Worm (Caenorhabditis elegans) whole organism, midembryonic: ENCODE results near the gene rars-2.

Experiments used
- flt-1 ChIP-seq: fragments of 200-800 bp; sonication (Bioruptor generic); IDR thresholded peaks from 2 replicates; pipeline ENCODE4 v1.3.6; 2022; ENCODE audit warnings: missing genetic modification characterization, missing compliant biosample characterization
- klf-2 ChIP-seq: fragments of 200-800 bp; sonication (Bioruptor generic); conservative IDR thresholded peaks from 2 replicates; pipeline ENCODE4 v1.3.6; 2022; ENCODE audit warnings: missing genetic modification reagents, missing genetic modification characterization, missing compliant biosample characterization
- tab-1 ChIP-seq: fragments of 200-800 bp; sonication (Bioruptor generic); IDR thresholded peaks from 2 replicates; pipeline ENCODE4 v1.3.6; 2022; ENCODE audit warnings: missing genetic modification characterization, missing compliant biosample characterization
- ztf-23 ChIP-seq: fragments of 200-800 bp; sonication (Bioruptor generic); IDR thresholded peaks from 2 replicates; pipeline ENCODE4 v1.3.6; 2022; ENCODE audit warnings: missing genetic modification reagents, missing genetic modification characterization, missing compliant biosample characterization

DNA sequence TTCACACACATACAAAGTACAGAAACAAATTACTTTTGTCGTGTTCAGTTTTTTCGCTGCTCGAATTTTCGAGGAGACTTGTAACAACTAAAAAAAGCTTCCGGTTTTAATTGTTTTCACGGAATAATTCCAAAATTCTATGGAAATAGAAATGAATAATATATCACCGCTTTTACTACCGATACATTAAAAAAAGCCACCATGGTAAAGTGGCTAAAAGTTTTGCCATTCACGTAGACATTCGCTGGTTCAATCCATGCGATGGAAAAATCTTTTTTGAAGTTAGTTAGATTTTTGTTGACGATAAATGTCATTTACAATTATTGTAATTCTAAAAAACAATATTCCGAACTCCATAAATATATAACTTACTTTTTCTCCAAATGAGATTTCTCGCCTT lies 43.4 kb downstream of the rars-2 start:
- TF ChIP-seq flt-1 (GFP tag; lab: Robert Waterston, UW): no peak
- no peak for TF ChIP-seq ztf-23 (GFP tag; lab: Robert Waterston, UW)
- TF ChIP-seq tab-1 (GFP tag; lab: Robert Waterston, UW): no peak
- TF ChIP-seq klf-2 (GFP tag; lab: Robert Waterston, UW): no peak
